Fruit fly (Drosophila melanogaster): Measurements from ENCODE around the gene NijC.
A peak's percentile ranks its signal among the peaks of the same experiment; 100 is the strongest.

The NijC gene

DNA sequence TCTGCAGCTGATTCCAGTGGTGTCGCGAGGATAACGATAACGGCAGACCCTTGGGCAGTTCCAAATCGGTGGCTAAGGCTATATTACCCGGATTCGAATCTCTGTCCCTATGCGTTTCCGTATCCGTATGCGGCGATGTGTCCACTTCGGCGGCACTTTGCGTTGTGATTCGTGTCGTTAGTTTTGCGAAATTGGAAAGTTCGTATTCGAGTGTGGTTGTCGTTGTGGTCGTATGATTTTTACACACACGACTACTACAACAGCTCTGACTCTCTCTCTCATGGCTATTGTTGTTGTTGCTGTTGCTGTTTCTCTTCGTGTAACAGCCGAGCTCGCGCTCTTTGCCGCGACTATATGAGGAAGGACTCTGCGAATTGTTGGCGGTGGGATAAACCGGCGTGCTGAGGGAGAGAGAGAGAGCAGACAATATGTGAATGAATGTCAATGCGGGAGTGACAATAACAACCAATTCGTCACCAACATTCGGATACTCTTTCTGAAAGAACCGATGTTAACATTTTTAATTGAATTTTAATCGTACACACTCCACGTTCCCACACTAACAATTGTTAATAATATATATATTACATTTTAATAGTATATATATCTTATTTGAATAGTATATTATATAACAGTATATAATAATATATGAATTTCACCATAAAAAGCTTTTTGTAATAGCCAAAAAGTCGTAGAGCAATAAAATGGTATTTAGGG is 24.9 kb downstream of the NijC start (continued):
- TF ChIP-seq CG7368 (GFP tag; optimal IDR thresholded peaks at IDR 0.05) (peak; percentile 33), CG16779 (tag; optimal IDR thresholded peaks at IDR 0.05) (peak; percentile 71), CG34406 (GFP tag; optimal IDR thresholded peaks at IDR 0.05) (peak; percentile 79), Sox15 (GFP tag; optimal IDR thresholded peaks at IDR 0.05) (no peak), CG31627 (GFP tag; optimal IDR thresholded peaks at IDR 0.05) (peak; percentile 19), Sox102F (GFP tag; optimal IDR thresholded peaks at IDR 0.05) (peak; percentile 53), topi (GFP tag; optimal IDR thresholded peaks at IDR 0.05) (peak; percentile 44), fd59A (GFP tag; optimal IDR thresholded peaks at IDR 0.05) (no peak), cyc (GFP tag; optimal IDR thresholded peaks at IDR 0.05) (peak; percentile 19), CG8119 (GFP tag; IDR thresholded peaks at IDR 0.05) (peak; percentile 51; the same call in 1 of the 3 replicates), Met (GFP tag; optimal IDR thresholded peaks at IDR 0.05) (peak; percentile 28), eg (GFP tag; IDR thresholded peaks at IDR 0.05) (peak; percentile 50), CG4318 (GFP tag; optimal IDR thresholded peaks at IDR 0.05) (peak; percentile 39), CG32006 (GFP tag; optimal IDR thresholded peaks at IDR 0.05) (peak; percentile 72), Lpt (GFP tag; optimal IDR thresholded peaks at IDR 0.05) (no peak), CG11294 (GFP tag; IDR thresholded peaks at IDR 0.05) (peak; percentile 41), dsx (GFP tag; optimal IDR thresholded peaks at IDR 0.05; ENCODE audit: poor library complexity, severe bottlenecking) (peak; percentile 71), ss (GFP tag; optimal IDR thresholded peaks at IDR 0.05) (peak; percentile 49), fkh (GFP tag; optimal IDR thresholded peaks at IDR 0.05) (no peak), lz (GFP tag; optimal IDR thresholded peaks at IDR 0.05) (peak; percentile 38), salr (GFP tag; optimal IDR thresholded peaks at IDR 0.05) (peak in 1 of 2 experiments; percentile 38), Hr39 (GFP tag; optimal IDR thresholded peaks at IDR 0.05) (peak; percentile 21), CG6808 (GFP tag; optimal IDR thresholded peaks at IDR 0.05) (peak; percentile 50), pdm3 (GFP tag; optimal IDR thresholded peaks at IDR 0.05) (peak; percentile 44), Gug (GFP tag; IDR thresholded peaks at IDR 0.05) (no peak), esn (GFP tag; optimal IDR thresholded peaks at IDR 0.05) (peak; percentile 68), Eip75B (GFP tag; optimal IDR thresholded peaks at IDR 0.05) (peak; percentile 39)

DNA sequence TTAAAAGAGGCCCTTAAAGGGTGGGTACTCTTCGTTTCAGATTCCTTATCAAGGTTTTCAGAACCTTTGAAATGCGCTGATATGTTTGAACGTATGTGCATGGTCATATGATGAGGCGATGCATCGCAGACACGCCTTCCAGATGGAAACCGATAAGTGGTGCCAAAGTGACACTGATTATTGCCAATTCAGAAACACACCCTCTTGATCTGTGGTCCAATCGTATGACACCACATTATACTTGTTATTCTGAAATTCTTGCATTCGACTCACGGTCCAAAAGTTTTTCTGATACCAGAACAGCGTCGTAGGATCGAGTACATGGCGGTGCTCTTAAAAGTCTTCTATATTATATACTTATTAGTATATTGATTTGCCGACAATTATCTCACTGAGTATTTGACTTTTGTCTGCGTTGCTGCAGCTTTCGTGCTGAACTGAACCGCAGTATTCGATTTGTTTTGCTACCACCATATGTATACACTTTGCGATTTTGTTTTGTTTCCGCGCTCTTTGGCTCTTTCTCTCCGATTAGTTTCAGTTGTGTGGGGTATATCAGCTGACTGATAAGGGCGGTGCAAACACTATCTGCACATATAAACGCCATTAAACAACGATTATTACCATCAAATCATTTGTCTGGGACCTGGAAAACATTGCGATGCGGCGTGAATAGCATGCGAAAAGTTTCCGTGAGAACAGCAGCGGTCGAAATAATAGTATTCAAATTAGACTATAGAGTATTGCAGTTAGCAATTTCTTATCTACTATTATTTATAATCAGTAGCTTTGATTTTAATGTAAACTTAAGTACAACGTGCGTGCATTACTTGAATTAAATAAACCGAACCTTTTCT is 25.6 kb downstream of the NijC start:
- TF ChIP-seq CG32006 (GFP tag; optimal IDR thresholded peaks at IDR 0.05): peak; percentile 7
- peak; percentile 51; the same call in 1 of the 3 replicates for TF ChIP-seq CG6163 (GFP tag; IDR thresholded peaks at IDR 0.05)
- TF ChIP-seq salr (GFP tag; optimal IDR thresholded peaks at IDR 0.05): peak in 1 of 2 experiments; percentile 13
- TF ChIP-seq net (GFP tag; optimal IDR thresholded peaks at IDR 0.05): no peak
- peak; percentile 96 for TF ChIP-seq svp (GFP tag)
- no peak for TF ChIP-seq CG8119 (GFP tag; IDR thresholded peaks at IDR 0.05)
- peak; percentile 21 for TF ChIP-seq pdm3 (GFP tag; optimal IDR thresholded peaks at IDR 0.05)
- TF ChIP-seq CG6792 (GFP tag; optimal IDR thresholded peaks at IDR 0.05): peak; percentile 3
- TF ChIP-seq Sox14 (GFP tag; optimal IDR thresholded peaks at IDR 0.05): no peak
- peak; percentile 14 for TF ChIP-seq Hr4 (GFP tag; optimal IDR thresholded peaks at IDR 0.05)
- no peak for TF ChIP-seq Sox102F (GFP tag; optimal IDR thresholded peaks at IDR 0.05)
- TF ChIP-seq Lpt (GFP tag; optimal IDR thresholded peaks at IDR 0.05): no peak
- TF ChIP-seq CG6854 (GFP tag; optimal IDR thresholded peaks at IDR 0.05): no peak
- 0 out of 2 replicates have a peak, but pooled peaks have one; percentile 31 for TF ChIP-seq CG15336 (GFP tag; IDR thresholded peaks at IDR 0.05)
- TF ChIP-seq CG34406 (GFP tag; optimal IDR thresholded peaks at IDR 0.05): peak; percentile 24
- peak; percentile 79 for TF ChIP-seq Eip78C (GFP tag)
- peak; percentile 26 for TF ChIP-seq Ets96B (tag; optimal IDR thresholded peaks at IDR 0.05)

All from whole organism, prepupa.